Worm (Caenorhabditis elegans): ENCODE results near the gene F36A4.5.

F36A4.5 gene

ce11 chrIV:4289267-4289666 is 23.9 kb downstream of the F36A4.5 start, which contains the start of gene F15E6.5:
Gene F15E6.5 (plus strand): TSS chrIV:4289567.
- no peak for TF ChIP-seq fkh-10 (GFP tag; optimal IDR thresholded peaks at IDR 0.05)
- TF ChIP-seq cey-2 (tag; optimal IDR thresholded peaks at IDR 0.05; ENCODE audit: borderline replicate concordance, insufficient read depth), result no peak
- no peak for TF ChIP-seq ceh-62 (tag; optimal IDR thresholded peaks at IDR 0.05)
- TF ChIP-seq ceh-44 (GFP tag; IDR thresholded peaks at IDR 0.05), result no peak
- no peak for TF ChIP-seq daf-8 (GFP tag; IDR thresholded peaks at IDR 0.05)
- no peak for TF ChIP-seq nhr-10 (tag; optimal IDR thresholded peaks at IDR 0.05)
- no peak for TF ChIP-seq nhr-237 (tag; optimal IDR thresholded peaks at IDR 0.05)

- TF ChIP-seq ceh-82 (tag; optimal IDR thresholded peaks at IDR 0.05), result no peak
- peak; percentile 11 for TF ChIP-seq nhr-48 (tag; optimal IDR thresholded peaks at IDR 0.05)
Observed at ce11 chrIV:4290472-4290871, 25.1 kb downstream of the F36A4.5 start, which contains the start of gene dct-7. Gene dct-7 (minus strand): TSS chrIV:4290572.

ce11 chrIV:4291174-4291573 is 25.9 kb downstream of the F36A4.5 start, which contains the start of gene F15E6.4:
Gene F15E6.4 (plus strand): TSS chrIV:4291474.
- TF ChIP-seq egl-27 (tag; optimal IDR thresholded peaks at IDR 0.05) (no peak), nhr-77 (tag; optimal IDR thresholded peaks at IDR 0.05) (no peak)

ce11 chrIV:4292569-4292968 is 27.2 kb downstream of the F36A4.5 start, which contains the start of gene F15E6.10:
Gene F15E6.10 (plus strand): TSS chrIV:4292869.
- TF ChIP-seq dmd-8 (GFP tag; IDR thresholded peaks at IDR 0.05), result no peak
- TF ChIP-seq mxl-2 (GFP tag; conservative IDR thresholded peaks at IDR 0.05), result no peak
- TF ChIP-seq nhr-76 (tag; optimal IDR thresholded peaks at IDR 0.05), result no peak
- no peak for TF ChIP-seq R02D3.7 (tag; optimal IDR thresholded peaks at IDR 0.05)
- no peak for TF ChIP-seq tra-1 (GFP tag; IDR thresholded peaks at IDR 0.05)
- no peak for TF ChIP-seq ceh-82 (tag; optimal IDR thresholded peaks at IDR 0.05)
- TF ChIP-seq nhr-102 (tag; optimal IDR thresholded peaks at IDR 0.05), result no peak
- no peak for TF ChIP-seq madf-9 (GFP tag; conservative IDR thresholded peaks at IDR 0.05)
- no peak for TF ChIP-seq fos-1 (tag; optimal IDR thresholded peaks at IDR 0.05)
- TF ChIP-seq nhr-28 (tag; optimal IDR thresholded peaks at IDR 0.05), result no peak
- no peak for TF ChIP-seq egl-43 (GFP tag; IDR thresholded peaks at IDR 0.05)
- no peak for TF ChIP-seq attf-4 (tag; optimal IDR thresholded peaks at IDR 0.05)
- no peak for TF ChIP-seq dpl-1 (GFP tag; optimal IDR thresholded peaks at IDR 0.05)
- no peak for TF ChIP-seq lir-3 (tag; optimal IDR thresholded peaks at IDR 0.05)
- no peak for TF ChIP-seq pqm-1 (tag; optimal IDR thresholded peaks at IDR 0.05)
- no peak for TF ChIP-seq lin-39 (tag; optimal IDR thresholded peaks at IDR 0.05)
- no peak for TF ChIP-seq set-16 (GFP tag; IDR thresholded peaks at IDR 0.05)
- TF ChIP-seq mep-1 (tag; optimal IDR thresholded peaks at IDR 0.05), result no peak
- TF ChIP-seq nhr-48 (tag; optimal IDR thresholded peaks at IDR 0.05), result no peak
- TF ChIP-seq F44E2.7 (GFP tag; IDR thresholded peaks at IDR 0.05), result no peak

- TF ChIP-seq zip-2 (tag; optimal IDR thresholded peaks at IDR 0.05) (no peak), lsy-2 (tag; optimal IDR thresholded peaks at IDR 0.05) (peak in 1 of 2 experiments; percentile 22), nhr-6 (tag; optimal IDR thresholded peaks at IDR 0.05) (no peak), hlh-11 (tag; optimal IDR thresholded peaks at IDR 0.05) (peak; percentile 76), nhr-48 (tag; optimal IDR thresholded peaks at IDR 0.05) (peak; percentile 79), ztf-11 (tag; optimal IDR thresholded peaks at IDR 0.05) (no peak), unc-62 (GFP tag; optimal IDR thresholded peaks at IDR 0.05 in 1 of 2) (peak in 1 of 2 experiments; percentile 99), unc-62 (tag; optimal IDR thresholded peaks at IDR 0.05) (no peak), daf-8 (GFP tag; IDR thresholded peaks at IDR 0.05) (no peak), nhr-25 (tag; optimal IDR thresholded peaks at IDR 0.05; ENCODE audit: borderline replicate concordance, insufficient read depth) (no peak), hlh-30 (tag; optimal IDR thresholded peaks at IDR 0.05; ENCODE audit: insufficient read depth) (peak; percentile 78), dmd-8 (GFP tag; IDR thresholded peaks at IDR 0.05) (no peak), ZK337.2 (GFP tag; IDR thresholded peaks at IDR 0.05) (no peak), mdl-1 (tag; optimal IDR thresholded peaks at IDR 0.05) (peak; percentile 32 to 62), dve-1 (tag; optimal IDR thresholded peaks at IDR 0.05; ENCODE audit: insufficient read depth) (peak; percentile 52), ZK546.5 (tag; optimal IDR thresholded peaks at IDR 0.05) (no peak), aha-1 (tag) (peak; percentile 24), fos-1 (tag; optimal IDR thresholded peaks at IDR 0.05) (no peak), skn-1 (tag; optimal IDR thresholded peaks at IDR 0.05) (no peak), nhr-11 (tag; optimal IDR thresholded peaks at IDR 0.05) (peak; percentile 34), nhr-10 (tag; optimal IDR thresholded peaks at IDR 0.05) (no peak), F10B5.3 (tag; optimal IDR thresholded peaks at IDR 0.05) (no peak)
Observed at ce11 chrIV:4294552-4294951, 29.2 kb downstream of the F36A4.5 start, which contains the start of gene F15E6.3. Gene F15E6.3 (plus strand): TSS chrIV:4294895.
